Fruit fly (Drosophila melanogaster): ENCODE results near the gene CG43165.

DNA sequence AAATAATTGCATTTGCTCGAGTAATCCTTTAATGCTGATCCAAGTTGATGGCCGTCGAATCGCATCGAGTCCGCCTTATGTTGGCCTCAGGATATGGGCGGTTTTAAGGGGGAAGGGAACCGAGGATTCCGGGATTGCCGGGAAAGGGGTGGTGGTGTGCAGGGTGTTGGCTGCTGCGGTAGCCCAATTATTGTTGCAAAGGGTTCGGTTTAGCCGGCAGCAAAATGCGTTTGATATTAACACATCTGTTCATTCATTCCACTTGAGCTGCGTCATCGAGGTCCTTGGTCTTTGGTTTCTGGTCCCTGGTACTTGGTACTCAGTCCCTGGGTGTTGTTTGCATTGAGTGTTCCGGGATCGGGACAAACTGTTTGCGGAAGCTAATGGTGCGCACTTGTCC lies 13.5 kb downstream of the CG43165 start:
- TF ChIP-seq insv (optimal IDR thresholded peaks at IDR 0.05) (no peak), psq (optimal IDR thresholded peaks at IDR 0.05) (no peak), h (optimal IDR thresholded peaks at IDR 0.05) (no peak), Sin3A (optimal IDR thresholded peaks at IDR 0.05) (no peak), ttk (optimal IDR thresholded peaks at IDR 0.05) (no peak), Myc (optimal IDR thresholded peaks at IDR 0.05) (no peak)
